Worm (Caenorhabditis elegans) whole organism, L1 larva: Measurements from ENCODE around the gene srt-32.

Experiments used
- C04F5.9 ChIP-seq: sonication (generic microtip); optimal IDR thresholded peaks from 2 replicates; lab custom pipeline; 2016; ENCODE audit warnings: missing genetic modification characterization, missing compliant biosample characterization
- C16A3.4 ChIP-seq: fragments of 150-350 bp; optimal IDR thresholded peaks from 2 replicates; lab custom pipeline; 2014; ENCODE audit warnings: missing biosample characterization, missing genetic modification characterization
- aha-1 ChIP-seq: fragments of 150-350 bp; optimal IDR thresholded peaks from 2 replicates; lab custom pipeline; 2014; ENCODE audit warnings: missing biosample characterization, missing genetic modification characterization
- alr-1 ChIP-seq: fragments of 200-800 bp; sonication (Bioruptor generic); optimal IDR thresholded peaks from 2 replicates; lab custom pipeline; 2018; ENCODE audit warnings: borderline replicate concordance, mild to moderate bottlenecking, missing genetic modification characterization, missing compliant biosample characterization
- blmp-1 ChIP-seq: fragments of 150-350 bp; optimal IDR thresholded peaks from 2 replicates; lab custom pipeline; 2014; ENCODE audit warnings: missing biosample characterization, missing genetic modification characterization
- ceh-63 ChIP-seq: fragments of 200-800 bp; sonication (Bioruptor generic); optimal IDR thresholded peaks from 2 replicates; lab custom pipeline; 2018; ENCODE audit warnings: mild to moderate bottlenecking, missing genetic modification characterization, missing compliant biosample characterization
- ceh-8 ChIP-seq: fragments of 200-800 bp; sonication (Bioruptor generic); optimal IDR thresholded peaks from 2 replicates; lab custom pipeline; 2018; ENCODE audit warnings: mild to moderate bottlenecking, missing genetic modification characterization, moderate library complexity, missing compliant biosample characterization
- ceh-82 ChIP-seq, 3 experiments: fragments of 150-350 bp in 1 of 3; sonication (generic microtip) in 2 of 3; optimal IDR thresholded peaks; 2 replicates each; lab custom pipeline; 2014 to 2017; ENCODE audit warnings: missing biosample characterization in 3 of 3, missing genetic modification characterization in 3 of 3
- ceh-90 ChIP-seq: sonication (generic microtip); optimal IDR thresholded peaks from 2 replicates; lab custom pipeline; 2016; ENCODE audit warnings: missing genetic modification characterization, missing compliant biosample characterization
- ces-1 ChIP-seq: fragments of 150-350 bp; optimal IDR thresholded peaks from 2 replicates; lab custom pipeline; 2014; ENCODE audit warnings: missing biosample characterization, missing genetic modification reagents, missing genetic modification characterization
- efl-1 ChIP-seq, 4 experiments: fragments of 150-350 bp; optimal IDR thresholded peaks in 3 of 4; peaks in 1 of 4; 1 replicate in 1 of 4; 2 replicates in 3 of 4; lab custom pipeline; 2014; ENCODE audit warnings: missing biosample characterization in 2 of 4, missing genetic modification characterization in 2 of 4, missing genetic modification reagents in 2 of 4
- efl-3 ChIP-seq: fragments of 200-800 bp; sonication (Bioruptor generic); optimal IDR thresholded peaks from 2 replicates; lab custom pipeline; 2018; ENCODE audit warnings: mild to moderate bottlenecking, missing genetic modification characterization, missing compliant biosample characterization
- elt-2 ChIP-seq: sonication (generic microtip); optimal IDR thresholded peaks from 2 replicates; lab custom pipeline; 2016; ENCODE audit warnings: missing genetic modification characterization, mild to moderate bottlenecking, inconsistent platforms, missing compliant biosample characterization, missing genetic modification reagents
- fkh-10 ChIP-seq: sonication (generic microtip); optimal IDR thresholded peaks from 2 replicates; lab custom pipeline; 2017; ENCODE audit warnings: missing biosample characterization, missing genetic modification reagents, missing genetic modification characterization
- fkh-8 ChIP-seq: sonication (generic microtip); optimal IDR thresholded peaks from 2 replicates; lab custom pipeline; 2016; ENCODE audit warnings: mild to moderate bottlenecking, missing genetic modification characterization, missing compliant biosample characterization
- fos-1 ChIP-seq: fragments of 150-350 bp; optimal IDR thresholded peaks from 2 replicates; lab custom pipeline; 2014; ENCODE audit warnings: missing biosample characterization, missing genetic modification characterization
- hlh-17 ChIP-seq: fragments of 200-800 bp; sonication (Bioruptor generic); optimal IDR thresholded peaks from 2 replicates; lab custom pipeline; 2018; ENCODE audit warnings: missing genetic modification characterization, mild to moderate bottlenecking, missing compliant biosample characterization, moderate library complexity, borderline replicate concordance
- hlh-4 ChIP-seq: sonication (generic microtip); optimal IDR thresholded peaks from 2 replicates; lab custom pipeline; 2016; ENCODE audit warnings: mild to moderate bottlenecking, missing genetic modification characterization, missing compliant biosample characterization
- irx-1 ChIP-seq: sonication (generic microtip); optimal IDR thresholded peaks from 2 replicates; lab custom pipeline; 2016; ENCODE audit warnings: missing genetic modification characterization, missing compliant biosample characterization
- jun-1 ChIP-seq: fragments of 150-350 bp; optimal IDR thresholded peaks from 2 replicates; lab custom pipeline; 2014; ENCODE audit warnings: missing biosample characterization, missing genetic modification reagents, missing genetic modification characterization
- lin-14 ChIP-seq: fragments of 200-800 bp; sonication (Bioruptor generic); optimal IDR thresholded peaks from 2 replicates; lab custom pipeline; 2018; ENCODE audit warnings: mild to moderate bottlenecking, missing genetic modification characterization, moderate library complexity, missing compliant biosample characterization
- lin-35 ChIP-seq, 2 experiments: fragments of 150-350 bp; optimal IDR thresholded peaks; 2 replicates each; lab custom pipeline; 2014; ENCODE audit warnings: missing biosample characterization in 2 of 2, missing genetic modification characterization in 2 of 2, missing genetic modification reagents in 2 of 2
- lin-39 ChIP-seq: fragments of 150-350 bp; optimal IDR thresholded peaks from 2 replicates; lab custom pipeline; 2014; ENCODE audit warnings: missing biosample characterization, missing genetic modification reagents, missing genetic modification characterization
- lsy-2 ChIP-seq, 2 experiments: fragments of 150-350 bp; optimal IDR thresholded peaks; 2 replicates each; lab custom pipeline; 2014; ENCODE audit warnings: missing biosample characterization in 2 of 2, missing genetic modification characterization in 2 of 2
- mab-9 ChIP-seq: fragments of 200-800 bp; sonication (Bioruptor generic); IDR thresholded peaks from 2 replicates; pipeline ENCODE4 v1.3.6; 2022; ENCODE audit warnings: missing genetic modification reagents, missing genetic modification characterization, missing compliant biosample characterization
- mef-2 ChIP-seq: fragments of 150-350 bp; optimal IDR thresholded peaks from 2 replicates; lab custom pipeline; 2014; ENCODE audit warnings: missing biosample characterization, missing genetic modification characterization
- mep-1 ChIP-seq: fragments of 150-350 bp; optimal IDR thresholded peaks from 2 replicates; lab custom pipeline; 2014; ENCODE audit warnings: missing biosample characterization, missing genetic modification characterization
- nhr-11 ChIP-seq: fragments of 150-350 bp; optimal IDR thresholded peaks from 2 replicates; lab custom pipeline; 2014; ENCODE audit warnings: missing biosample characterization, missing genetic modification characterization
- nhr-12 ChIP-seq: sonication (generic microtip); optimal IDR thresholded peaks from 2 replicates; lab custom pipeline; 2017; ENCODE audit warnings: missing biosample characterization, missing genetic modification characterization
- nhr-20 ChIP-seq: sonication (generic microtip); optimal IDR thresholded peaks from 2 replicates; lab custom pipeline; 2016; ENCODE audit warnings: mild to moderate bottlenecking, missing genetic modification characterization, missing compliant biosample characterization
- nhr-237 ChIP-seq: fragments of 150-350 bp; optimal IDR thresholded peaks from 2 replicates; lab custom pipeline; 2014; ENCODE audit warnings: missing biosample characterization, missing genetic modification characterization
- nhr-71 ChIP-seq: sonication (generic microtip); optimal IDR thresholded peaks from 2 replicates; lab custom pipeline; 2016; ENCODE audit warnings: mild to moderate bottlenecking, missing genetic modification characterization, moderate library complexity, missing compliant biosample characterization
- nhr-85 ChIP-seq: sonication (generic microtip); peaks from one replicate; lab custom pipeline; 2016; ENCODE audit warnings: missing genetic modification characterization, inconsistent platforms, missing compliant biosample characterization
- pax-3 ChIP-seq: fragments of 200-800 bp; sonication (Bioruptor generic); optimal IDR thresholded peaks from 2 replicates; lab custom pipeline; 2018; ENCODE audit warnings: mild to moderate bottlenecking, missing genetic modification characterization, moderate library complexity, missing compliant biosample characterization
- pqm-1 ChIP-seq: sonication (generic microtip); optimal IDR thresholded peaks from 3 replicates; lab custom pipeline; 2017; ENCODE audit warnings: missing biosample characterization, missing genetic modification characterization
- snpc-4 ChIP-seq: fragments of 150-350 bp; optimal IDR thresholded peaks from 2 replicates; lab custom pipeline; 2014; ENCODE audit warnings: missing biosample characterization, missing genetic modification characterization
- sox-4 ChIP-seq: sonication (generic microtip); optimal IDR thresholded peaks from 2 replicates; lab custom pipeline; 2016; ENCODE audit warnings: missing genetic modification characterization, missing compliant biosample characterization
- sup-37 ChIP-seq: fragments of 200-800 bp; sonication (Bioruptor generic); optimal IDR thresholded peaks from 2 replicates; lab custom pipeline; 2018; ENCODE audit warnings: mild to moderate bottlenecking, missing genetic modification characterization, missing compliant biosample characterization
- tbx-2 ChIP-seq: sonication (generic microtip); optimal IDR thresholded peaks from 2 replicates; lab custom pipeline; 2016; ENCODE audit warnings: missing genetic modification characterization, missing compliant biosample characterization
- tlp-1 ChIP-seq: fragments of 150-350 bp; optimal IDR thresholded peaks from 2 replicates; lab custom pipeline; 2014; ENCODE audit warnings: missing biosample characterization, missing genetic modification characterization
- unc-130 ChIP-seq: fragments of 150-350 bp; optimal IDR thresholded peaks from 2 replicates; lab custom pipeline; 2017; ENCODE audit warnings: missing biosample characterization, missing genetic modification characterization, inconsistent platforms
- unc-62 ChIP-seq: fragments of 150-350 bp; optimal IDR thresholded peaks from 2 replicates; lab custom pipeline; 2014; ENCODE audit warnings: missing biosample characterization, missing genetic modification reagents, missing genetic modification characterization
- unc-98 ChIP-seq: fragments of 200-800 bp; sonication (Bioruptor generic); IDR thresholded peaks from 2 replicates; pipeline ENCODE4 v1.3.6; 2022; ENCODE audit warnings: missing genetic modification characterization, missing compliant biosample characterization
- xbp-1 ChIP-seq: sonication (generic microtip); optimal IDR thresholded peaks from 2 replicates; lab custom pipeline; 2016; ENCODE audit warnings: missing genetic modification characterization, missing compliant biosample characterization

srt-32 gene

ce11 chrV:14536274-14536673 is 23.1 kb upstream of the srt-32 start, which contains the start of gene tag-191:
TSS of gene tag-191 (minus strand) at chrV:14536374.
- TF ChIP-seq ceh-63 (no peak), ceh-8 (no peak), sox-4 (no peak), nhr-237 (no peak), mep-1 (no peak), aha-1 (no peak), pax-3 (tag; lab: Kevin White, UChicago) (no peak), C04F5.9 (no peak), efl-1 (optimal IDR thresholded peaks at IDR 0.05; lab: Kevin White, UChicago) (no peak), efl-1 (GFP tag; optimal IDR thresholded peaks at IDR 0.05 in 1 of 2; lab: Kevin White, UChicago) (no peak), nhr-20 (tag; lab: Kevin White, UChicago) (no peak), snpc-4 (tag; lab: Kevin White, UChicago) (no peak), nhr-12 (no peak), elt-2 (tag; lab: Kevin White, UChicago) (no peak), nhr-71 (tag; lab: Kevin White, UChicago) (no peak), ceh-90 (tag; lab: Kevin White, UChicago) (no peak), tlp-1 (tag; lab: Kevin White, UChicago) (no peak), tbx-2 (tag; lab: Kevin White, UChicago) (no peak), fkh-10 (GFP tag; lab: Kevin White, UChicago) (no peak)

DNA sequence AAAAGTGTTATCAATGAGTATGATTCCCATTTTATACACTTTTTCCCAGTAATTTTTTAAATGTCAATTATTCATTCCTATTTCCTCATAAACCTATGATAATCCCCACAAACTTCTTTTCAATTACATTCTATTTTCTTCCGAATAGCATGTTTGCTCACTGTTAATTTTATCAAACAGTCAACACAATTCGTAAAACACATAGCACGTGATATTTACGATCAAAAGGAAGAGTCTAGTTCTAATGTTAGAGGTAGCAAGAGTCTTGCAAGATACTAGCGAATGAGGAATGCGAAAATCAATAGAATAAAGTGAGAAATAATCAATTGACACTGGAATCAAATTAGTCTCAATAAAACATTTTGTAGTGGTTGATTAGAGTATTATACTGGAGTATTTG is 20.1 kb upstream of the srt-32 start:
- TF ChIP-seq nhr-20 (tag; lab: Kevin White, UChicago) = peak; percentile 64
- no peak for TF ChIP-seq efl-3 (GFP tag; lab: Kevin White, UChicago)

- no peak for TF ChIP-seq efl-1 (optimal IDR thresholded peaks at IDR 0.05; lab: Kevin White, UChicago)
- peak in 1 of 2 experiments; percentile 11 for TF ChIP-seq efl-1 (GFP tag; optimal IDR thresholded peaks at IDR 0.05 in 1 of 2; lab: Kevin White, UChicago)
- TF ChIP-seq tlp-1 (tag; lab: Kevin White, UChicago) = no peak
Observed at ce11 chrV:14540932-14541331, 18.5 kb upstream of the srt-32 start.

ce11 chrV:14542138-14542537 is 17.3 kb upstream of the srt-32 start:
- peak in 1 of 2 experiments; percentile 3 for TF ChIP-seq lsy-2 (tag; optimal IDR thresholded peaks at IDR 0.05; lab: Kevin White, UChicago)
- TF ChIP-seq jun-1 = peak; percentile 21
- no peak for TF ChIP-seq tlp-1 (tag; lab: Kevin White, UChicago)
- no peak for TF ChIP-seq efl-1 (optimal IDR thresholded peaks at IDR 0.05; lab: Kevin White, UChicago)
- TF ChIP-seq efl-1 (GFP tag; optimal IDR thresholded peaks at IDR 0.05 in 1 of 2; lab: Kevin White, UChicago) = peak in 1 of 2 experiments; percentile 85
- TF ChIP-seq sup-37 (GFP tag; lab: Kevin White, UChicago) = no peak
- peak; percentile 64 for TF ChIP-seq elt-2 (tag; lab: Kevin White, UChicago)
- TF ChIP-seq C16A3.4 (tag; lab: Kevin White, UChicago) = no peak

DNA sequence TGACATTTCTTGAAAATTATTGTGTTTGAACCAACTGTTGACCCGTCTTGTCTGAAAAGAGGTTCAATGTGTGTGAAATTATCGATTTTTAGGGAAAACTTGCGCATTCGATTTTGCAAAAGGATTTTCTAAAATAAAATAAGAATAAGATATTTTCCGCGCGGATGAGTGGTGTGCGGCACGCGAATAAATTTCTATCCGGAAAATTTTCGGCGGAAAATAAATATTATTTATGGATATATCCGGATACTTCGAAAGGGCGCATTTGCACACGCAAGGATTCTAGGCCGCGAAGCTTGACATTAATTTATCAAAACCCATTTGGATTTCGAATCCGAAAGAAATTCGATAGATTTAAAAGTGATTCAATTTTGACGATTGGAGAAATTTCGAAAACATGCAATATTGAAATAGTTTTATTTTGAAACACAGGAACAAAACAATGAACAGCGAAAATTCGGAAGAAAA is 13.6 kb upstream of the srt-32 start, which contains the start of gene rike-1:
TSS of gene rike-1 (minus strand) at position 51 of the 468 bp plus-strand sequence.
- TF ChIP-seq nhr-20 (tag; lab: Kevin White, UChicago) (no peak), ces-1 (GFP tag; lab: Kevin White, UChicago) (no peak), nhr-12 (no peak), nhr-11 (tag; lab: Kevin White, UChicago) (no peak), hlh-4 (tag; lab: Kevin White, UChicago) (no peak), aha-1 (no peak), alr-1 (tag; lab: Kevin White, UChicago) (no peak), blmp-1 (tag; lab: Kevin White, UChicago) (peak; percentile 52), lin-39 (tag; lab: Kevin White, UChicago) (no peak), fkh-8 (tag; lab: Kevin White, UChicago) (peak; percentile 15), lin-14 (GFP tag; lab: Kevin White, UChicago) (peak; percentile 59), tlp-1 (tag; lab: Kevin White, UChicago) (no peak), unc-98 (GFP tag; lab: Robert Waterston, UW) (no peak), unc-62 (GFP tag; lab: Kevin White, UChicago) (no peak), unc-130 (no peak), mef-2 (tag; lab: Kevin White, UChicago) (no peak), snpc-4 (tag; lab: Kevin White, UChicago) (no peak), C04F5.9 (no peak), mab-9 (no peak), ceh-82 (tag; optimal IDR thresholded peaks at IDR 0.05; lab: Kevin White, UChicago) (no peak), xbp-1 (tag; lab: Kevin White, UChicago) (no peak), pqm-1 (no peak), irx-1 (no peak), lin-35 (GFP tag; optimal IDR thresholded peaks at IDR 0.05; lab: Kevin White, UChicago) (peak in 1 of 2 experiments; percentile 2), hlh-17 (GFP tag; lab: Kevin White, UChicago) (no peak), fos-1 (tag; lab: Kevin White, UChicago) (no peak), efl-3 (GFP tag; lab: Kevin White, UChicago) (no peak), nhr-85 (tag; lab: Kevin White, UChicago) (no peak)
